Fruit fly (Drosophila melanogaster) S2 (cell line): ENCODE data around the gene Chd64.
A peak's percentile ranks its signal among the peaks of the same experiment; 100 is the strongest.

Source experiments
- CG8478 ChIP-seq: fragments of >200 bp; optimal IDR thresholded peaks from 2 replicates; lab custom pipeline; 2018
- CTCF ChIP-seq, 2 experiments: fragments of >200 bp; optimal IDR thresholded peaks; 2 replicates each; lab custom pipeline; 2018

Chd64 gene

dm6 chr3L:4122185-4122767, at the start of gene Chd64:
TSS of gene Chd64 (minus strand) at chr3L:4122388.
- TF ChIP-seq CTCF (optimal IDR thresholded peaks at IDR 0.05; lab: Kevin White, UChicago) (no peak), CG8478 (lab: Kevin White, UChicago) (no peak)

- peak in 1 of 2 experiments; percentile 15 for TF ChIP-seq CTCF (optimal IDR thresholded peaks at IDR 0.05; lab: Kevin White, UChicago)
- TF ChIP-seq CG8478 (lab: Kevin White, UChicago): no peak
These were observed 47.9 kb upstream of the Chd64 start, which contains the start of gene Ero1L for dm6 chr3L:4169957-4170651. TSS of gene Ero1L (plus strand) at chr3L:4170404.

dm6 chr3L:4167353-4167842, 45.2 kb upstream of the Chd64 start, which contains the start of gene mas:
TSS of gene mas (minus strand) at chr3L:4167464.
- no peak for TF ChIP-seq CG8478 (lab: Kevin White, UChicago)

dm6 chr3L:4160926-4161325, 38.7 kb upstream of the Chd64 start, which contains the start of gene nab:
TSS of gene nab (minus strand) at chr3L:4160932.
- TF ChIP-seq CG8478 (lab: Kevin White, UChicago): no peak
- no peak for TF ChIP-seq CTCF (optimal IDR thresholded peaks at IDR 0.05; lab: Kevin White, UChicago)

- TF ChIP-seq CTCF (optimal IDR thresholded peaks at IDR 0.05; lab: Kevin White, UChicago): no peak
- no peak for TF ChIP-seq CG8478 (lab: Kevin White, UChicago)
These were observed 37.1 kb upstream of the Chd64 start for dm6 chr3L:4159264-4159663.

- no peak for TF ChIP-seq CG8478 (lab: Kevin White, UChicago)
- TF ChIP-seq CTCF (optimal IDR thresholded peaks at IDR 0.05; lab: Kevin White, UChicago): no peak
These were observed 36.2 kb upstream of the Chd64 start for dm6 chr3L:4158361-4158760.

- no peak for TF ChIP-seq CG8478 (lab: Kevin White, UChicago)
- TF ChIP-seq CTCF (optimal IDR thresholded peaks at IDR 0.05; lab: Kevin White, UChicago): no peak
These were observed 35.7 kb upstream of the Chd64 start for dm6 chr3L:4157852-4158251.

dm6 chr3L:4148406-4148975, 26.3 kb upstream of the Chd64 start, which contains the start of gene CG1299:
TSS of gene CG1299 (plus strand) at chr3L:4148696.
- TF ChIP-seq CTCF (optimal IDR thresholded peaks at IDR 0.05; lab: Kevin White, UChicago): no peak
- TF ChIP-seq CG8478 (lab: Kevin White, UChicago): no peak

dm6 chr3L:4145229-4145628, 23.0 kb upstream of the Chd64 start:
- TF ChIP-seq CTCF (optimal IDR thresholded peaks at IDR 0.05; lab: Kevin White, UChicago) (no peak), CG8478 (lab: Kevin White, UChicago) (no peak)

- no peak for TF ChIP-seq CG8478 (lab: Kevin White, UChicago)
- no peak for TF ChIP-seq CTCF (optimal IDR thresholded peaks at IDR 0.05; lab: Kevin White, UChicago)
These were observed 19.9 kb upstream of the Chd64 start, which contains the start of gene CG32260 for dm6 chr3L:4142064-4142463. TSS of gene CG32260 (plus strand) at chr3L:4142364.

- TF ChIP-seq CG8478 (lab: Kevin White, UChicago) (no peak), CTCF (optimal IDR thresholded peaks at IDR 0.05; lab: Kevin White, UChicago) (no peak)
These were observed 19.0 kb upstream of the Chd64 start, which contains the start of gene Akh for dm6 chr3L:4141167-4141566. TSS of gene Akh (plus strand) at chr3L:4141467.

dm6 chr3L:4138804-4139521, 16.8 kb upstream of the Chd64 start, which contains the start of the genes Rop and Ras64B:
TSS of gene Rop (minus strand) at chr3L:4138996.
TSS of gene Ras64B (plus strand) at chr3L:4139076.
- no peak for TF ChIP-seq CG8478 (lab: Kevin White, UChicago)
- TF ChIP-seq CTCF (optimal IDR thresholded peaks at IDR 0.05; lab: Kevin White, UChicago): peak in 1 of 2 experiments; percentile 43

dm6 chr3L:4135857-4136256, 13.7 kb upstream of the Chd64 start, which contains the start of gene RfC4:
TSS of gene RfC4 (minus strand) at chr3L:4136038.
- TF ChIP-seq CTCF (optimal IDR thresholded peaks at IDR 0.05; lab: Kevin White, UChicago): peak in 1 of 2 experiments; percentile 1
- TF ChIP-seq CG8478 (lab: Kevin White, UChicago): no peak
